Worm (Caenorhabditis elegans): ENCODE results near the gene fbxb-92.

DNA sequence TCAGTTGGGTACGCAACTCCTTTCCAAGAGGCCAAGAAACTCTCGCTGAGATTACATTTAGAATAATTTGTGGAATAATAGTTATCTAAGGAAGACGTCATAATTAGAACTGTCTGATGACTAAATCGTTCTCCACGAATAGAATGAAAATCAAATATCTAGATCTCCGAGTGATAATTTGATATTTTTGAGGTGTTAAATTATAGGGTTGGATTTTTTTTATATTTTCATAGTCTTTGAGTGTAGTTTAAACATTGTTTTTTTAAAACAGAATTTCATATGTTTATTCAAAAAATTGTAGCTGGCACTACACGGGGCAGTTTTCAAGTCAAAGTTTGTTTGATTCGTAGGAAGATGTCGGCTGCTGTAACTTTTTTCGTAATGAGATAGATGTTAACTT lies 30.9 kb downstream of the fbxb-92 start, which contains the start of gene srh-99:
- TF ChIP-seq lin-39 (tag; optimal IDR thresholded peaks at IDR 0.05) (no peak), blmp-1 (tag; optimal IDR thresholded peaks at IDR 0.05; ENCODE audit: insufficient read depth) (no peak), nhr-237 (tag; optimal IDR thresholded peaks at IDR 0.05) (no peak), elt-3 (tag; optimal IDR thresholded peaks at IDR 0.05) (no peak), mdl-1 (tag; optimal IDR thresholded peaks at IDR 0.05) (no peak), egl-27 (tag; optimal IDR thresholded peaks at IDR 0.05) (no peak), unc-62 (GFP tag; optimal IDR thresholded peaks at IDR 0.05) (no peak), ceh-82 (tag; optimal IDR thresholded peaks at IDR 0.05) (no peak)

Data from whole organism, L2 larva.